Fruit fly (Drosophila melanogaster) whole organism, adult: ENCODE measurements around the gene E5.

Source experiments
- CG11617 ChIP-seq: fragments of 200-800 bp; sonication (Bioruptor generic); optimal IDR thresholded peaks from 2 replicates; lab custom pipeline; 2017; ENCODE audit warnings: mild to moderate bottlenecking, missing biosample characterization, missing genetic modification reagents, missing genetic modification characterization
- CG12768 ChIP-seq: fragments of 200-800 bp; sonication (Bioruptor generic); optimal IDR thresholded peaks from 2 replicates; lab custom pipeline; 2017; ENCODE audit warnings: missing biosample characterization, missing genetic modification characterization, mild to moderate bottlenecking, moderate library complexity, missing genetic modification reagents
- CG14711 ChIP-seq: fragments of 200-800 bp; sonication (Bioruptor generic); optimal IDR thresholded peaks from 2 replicates; lab custom pipeline; 2018; ENCODE audit warnings: missing biosample characterization, mild to moderate bottlenecking, missing genetic modification characterization, moderate library complexity
- CG1620 ChIP-seq: fragments of 200-800 bp; sonication (Bioruptor generic); optimal IDR thresholded peaks from 2 replicates; lab custom pipeline; 2016; ENCODE audit warnings: missing biosample characterization, missing genetic modification characterization
- CG33017 ChIP-seq: fragments of 200-800 bp; sonication (Bioruptor generic); optimal IDR thresholded peaks from 2 replicates; lab custom pipeline; 2018; ENCODE audit warnings: missing biosample characterization, mild to moderate bottlenecking, missing genetic modification characterization, moderate library complexity
- CG5204 ChIP-seq: fragments of 200-800 bp; sonication (Bioruptor generic); optimal IDR thresholded peaks from 2 replicates; lab custom pipeline; 2016; ENCODE audit warnings: missing biosample characterization, missing genetic modification characterization
- CG7045 ChIP-seq: fragments of 200-800 bp; sonication (Bioruptor generic); optimal IDR thresholded peaks from 2 replicates; lab custom pipeline; 2017; ENCODE audit warnings: missing biosample characterization, mild to moderate bottlenecking, missing genetic modification characterization
- CG7101 ChIP-seq: fragments of 200-800 bp; sonication (Bioruptor generic); optimal IDR thresholded peaks from 2 replicates; lab custom pipeline; 2018; ENCODE audit warnings: missing biosample characterization, mild to moderate bottlenecking, missing genetic modification characterization, moderate library complexity
- Clk ChIP-seq: fragments of 200-800 bp; sonication (Bioruptor generic); optimal IDR thresholded peaks from 2 replicates; lab custom pipeline; 2017; ENCODE audit warnings: missing biosample characterization, missing genetic modification characterization
- Crg-1 ChIP-seq: fragments of 200-800 bp; sonication (Bioruptor generic); optimal IDR thresholded peaks from 2 replicates; lab custom pipeline; 2016; ENCODE audit warnings: missing biosample characterization, missing genetic modification characterization
- Hr96 ChIP-seq: fragments of 200-800 bp; sonication (Bioruptor generic); optimal IDR thresholded peaks from 2 replicates; lab custom pipeline; 2016; ENCODE audit warnings: missing biosample characterization, missing genetic modification characterization
- Mnt ChIP-seq: fragments of 200-800 bp; sonication (Bioruptor generic); optimal IDR thresholded peaks from 2 replicates; lab custom pipeline; 2016; ENCODE audit warnings: missing biosample characterization, mild to moderate bottlenecking, missing genetic modification characterization
- bab1 ChIP-seq: fragments of 200-800 bp; sonication (Bioruptor generic); optimal IDR thresholded peaks from 3 replicates; lab custom pipeline; 2019; ENCODE audit warnings: missing biosample characterization, mild to moderate bottlenecking, missing genetic modification characterization, moderate library complexity
- cic ChIP-seq: fragments of 200-800 bp; sonication (Bioruptor generic); optimal IDR thresholded peaks from 2 replicates; lab custom pipeline; 2017; ENCODE audit warnings: missing biosample characterization, mild to moderate bottlenecking, missing genetic modification characterization, moderate library complexity
- cnc ChIP-seq, 2 experiments: fragments of >200 bp; optimal IDR thresholded peaks; 2 replicates each; lab custom pipeline; 2017
- kay ChIP-seq: fragments of 200-800 bp; sonication (Bioruptor generic); peaks from one replicate; lab custom pipeline; 2016; ENCODE audit warnings: missing biosample characterization, missing genetic modification characterization, borderline replicate concordance
- ovo ChIP-seq: fragments of 200-800 bp; sonication (Bioruptor generic); optimal IDR thresholded peaks from 2 replicates; lab custom pipeline; 2016; ENCODE audit warnings: missing biosample characterization, missing genetic modification characterization
- pad ChIP-seq: fragments of 200-800 bp; sonication (Bioruptor generic); optimal IDR thresholded peaks from 3 replicates; lab custom pipeline; 2017; ENCODE audit warnings: missing biosample characterization, missing genetic modification characterization, mild to moderate bottlenecking, moderate library complexity, missing genetic modification reagents
- tj ChIP-seq: fragments of 200-800 bp; sonication (Bioruptor generic); optimal IDR thresholded peaks from 3 replicates; lab custom pipeline; 2017; ENCODE audit warnings: missing biosample characterization, mild to moderate bottlenecking, missing genetic modification characterization, moderate library complexity
- toe ChIP-seq: fragments of 200-800 bp; sonication (Bioruptor generic); optimal IDR thresholded peaks from 2 replicates; lab custom pipeline; 2016; ENCODE audit warnings: missing biosample characterization, missing genetic modification characterization

Gene E5

DNA sequence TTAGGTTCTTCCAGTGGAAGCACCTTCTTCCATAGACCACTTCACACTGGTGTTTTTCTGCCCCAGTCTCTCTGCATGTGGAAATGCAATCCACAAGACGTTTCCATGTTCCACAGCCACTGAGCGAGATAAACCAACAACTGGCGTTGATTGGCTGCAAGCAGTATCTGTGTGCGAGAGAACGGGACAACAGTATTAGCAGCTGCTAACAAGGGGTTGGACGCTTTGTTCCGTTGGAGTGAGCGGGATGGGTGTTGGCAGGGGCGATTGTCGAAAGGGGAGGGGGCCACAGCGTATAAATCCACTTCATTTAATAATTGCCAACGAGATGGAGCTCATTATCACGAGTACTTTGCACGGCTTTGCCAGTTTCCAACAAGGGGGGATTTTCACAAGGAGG lies 2.4 kb upstream of the E5 start:
- no peak for TF ChIP-seq bab1
- peak; percentile 97 for TF ChIP-seq pad (GFP tag; lab: Kevin White, UChicago)

DNA sequence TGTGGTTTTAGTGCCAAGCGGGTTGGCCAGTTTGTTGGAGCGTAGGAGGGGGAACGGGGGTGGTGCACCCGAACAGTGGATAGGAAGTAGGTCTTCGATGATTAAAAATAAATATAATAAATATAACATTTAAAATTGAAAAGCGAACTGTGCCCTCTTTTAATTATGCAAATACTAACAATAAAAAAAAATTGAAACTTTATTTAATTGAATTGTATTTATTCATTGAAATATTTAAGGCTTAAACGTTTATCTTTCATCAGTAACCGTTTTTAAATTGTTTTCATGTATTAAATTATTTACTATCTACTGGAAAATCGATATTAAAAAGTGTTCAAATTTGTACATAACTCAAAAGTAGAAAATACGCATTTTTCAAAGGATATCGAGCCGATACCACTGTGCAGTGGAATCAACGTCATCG lies 734 bp upstream of the E5 start:
- no peak for TF ChIP-seq CG5204
- TF ChIP-seq CG14711 (tag; lab: Kevin White, UChicago), result no peak
- no peak for TF ChIP-seq Clk
- TF ChIP-seq CG12768 (GFP tag; lab: Kevin White, UChicago), result no peak
- no peak for TF ChIP-seq kay (GFP tag; lab: Kevin White, UChicago)
- no peak for TF ChIP-seq CG33017 (tag; lab: Kevin White, UChicago)
- no peak for TF ChIP-seq CG1620 (GFP tag; lab: Kevin White, UChicago)
- no peak for TF ChIP-seq ovo
- no peak for TF ChIP-seq CG7045 (GFP tag; lab: Kevin White, UChicago)
- TF ChIP-seq CG11617, result no peak
- no peak for TF ChIP-seq Mnt (GFP tag; lab: Kevin White, UChicago)
- no peak for TF ChIP-seq tj (GFP tag; lab: Kevin White, UChicago)
- no peak for TF ChIP-seq pad (GFP tag; lab: Kevin White, UChicago)
- TF ChIP-seq Hr96 (GFP tag; lab: Kevin White, UChicago), result no peak
- TF ChIP-seq cnc (optimal IDR thresholded peaks at IDR 0.05; lab: Kevin White, UChicago), result no peak
- TF ChIP-seq CG7101 (tag; lab: Kevin White, UChicago), result no peak
- no peak for TF ChIP-seq Crg-1 (GFP tag; lab: Kevin White, UChicago)

DNA sequence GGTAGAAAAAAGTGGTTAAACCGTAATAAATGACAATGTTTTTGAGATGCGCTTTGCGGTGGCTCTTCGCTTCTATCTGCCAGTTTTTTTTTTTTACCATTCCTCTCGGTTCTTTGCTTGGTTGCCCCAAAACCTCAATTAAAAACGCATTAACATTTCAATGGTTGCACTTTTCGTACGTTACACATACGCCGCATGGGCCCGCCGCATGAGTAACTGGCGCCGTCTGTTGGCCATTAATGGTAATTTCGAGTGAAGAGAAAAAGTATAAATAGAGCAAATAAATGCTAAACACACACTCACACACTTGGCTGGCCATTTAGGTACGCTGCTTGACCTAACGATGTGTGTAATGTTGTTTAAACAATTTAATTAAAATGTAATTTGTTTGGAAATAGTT lies 2.6 kb downstream of the E5 start:
- TF ChIP-seq cic (GFP tag; lab: Kevin White, UChicago) (no peak), cnc (optimal IDR thresholded peaks at IDR 0.05; lab: Kevin White, UChicago) (no peak), Clk (no peak), bab1 (no peak), CG7045 (GFP tag; lab: Kevin White, UChicago) (no peak), Mnt (GFP tag; lab: Kevin White, UChicago) (no peak), CG5204 (no peak), CG14711 (tag; lab: Kevin White, UChicago) (no peak), Crg-1 (GFP tag; lab: Kevin White, UChicago) (no peak), CG1620 (GFP tag; lab: Kevin White, UChicago) (no peak), Hr96 (GFP tag; lab: Kevin White, UChicago) (no peak), CG12768 (GFP tag; lab: Kevin White, UChicago) (no peak), ovo (no peak), kay (GFP tag; lab: Kevin White, UChicago) (no peak), tj (GFP tag; lab: Kevin White, UChicago) (no peak), CG11617 (no peak), CG7101 (tag; lab: Kevin White, UChicago) (no peak), toe (no peak), CG33017 (tag; lab: Kevin White, UChicago) (no peak), pad (GFP tag; lab: Kevin White, UChicago) (no peak)

DNA sequence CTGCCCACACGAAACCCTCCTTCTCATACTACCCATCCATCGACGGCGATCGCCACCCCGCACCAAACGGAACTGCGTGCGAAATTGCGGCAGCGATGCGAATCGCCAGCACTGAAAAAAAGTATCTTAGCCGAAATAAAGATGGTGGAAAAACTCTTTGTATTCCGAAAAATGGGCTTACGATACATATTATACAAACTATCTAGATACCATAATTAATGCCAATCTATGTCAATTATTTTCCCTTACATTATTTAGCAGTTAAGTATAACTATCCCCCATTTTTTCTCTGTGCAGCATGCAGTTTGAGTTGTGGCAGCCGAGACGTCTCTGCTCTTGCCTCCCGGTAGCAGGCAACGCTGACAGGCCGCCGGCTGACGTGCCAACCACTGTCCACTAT lies 12.9 kb downstream of the E5 start:
- no peak for TF ChIP-seq tj (GFP tag; lab: Kevin White, UChicago)
- TF ChIP-seq Clk, result no peak
- TF ChIP-seq cic (GFP tag; lab: Kevin White, UChicago), result no peak
- TF ChIP-seq Mnt (GFP tag; lab: Kevin White, UChicago), result no peak
- no peak for TF ChIP-seq toe
- no peak for TF ChIP-seq CG7101 (tag; lab: Kevin White, UChicago)
- no peak for TF ChIP-seq CG5204
- TF ChIP-seq Hr96 (GFP tag; lab: Kevin White, UChicago), result no peak
- no peak for TF ChIP-seq bab1
- no peak for TF ChIP-seq CG33017 (tag; lab: Kevin White, UChicago)
- no peak for TF ChIP-seq CG1620 (GFP tag; lab: Kevin White, UChicago)
- no peak for TF ChIP-seq CG7045 (GFP tag; lab: Kevin White, UChicago)
- TF ChIP-seq CG11617, result no peak
- no peak for TF ChIP-seq Crg-1 (GFP tag; lab: Kevin White, UChicago)

DNA sequence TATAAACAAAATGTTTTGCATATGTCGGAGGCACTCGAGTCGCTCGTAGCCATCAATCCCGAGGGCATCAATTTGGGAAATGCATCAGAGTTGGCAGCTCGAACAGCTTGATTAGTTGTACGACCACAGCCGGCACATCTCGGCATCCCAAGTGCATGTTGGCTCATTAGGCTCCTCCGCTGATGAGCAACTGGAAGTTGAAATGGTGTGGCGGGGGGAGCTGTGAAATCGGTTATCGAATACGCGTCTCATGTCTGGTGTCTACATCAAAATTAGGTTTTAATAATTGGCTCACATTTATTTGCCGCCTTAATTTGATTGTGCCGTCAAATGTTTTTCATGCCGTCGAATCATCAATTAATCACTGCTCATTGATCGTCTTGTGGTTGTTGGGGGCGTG lies 15.5 kb downstream of the E5 start:
- TF ChIP-seq bab1, result no peak
- TF ChIP-seq Crg-1 (GFP tag; lab: Kevin White, UChicago), result no peak
- TF ChIP-seq Hr96 (GFP tag; lab: Kevin White, UChicago), result no peak
- TF ChIP-seq cic (GFP tag; lab: Kevin White, UChicago), result no peak
- no peak for TF ChIP-seq Mnt (GFP tag; lab: Kevin White, UChicago)
- no peak for TF ChIP-seq ovo
- TF ChIP-seq CG7045 (GFP tag; lab: Kevin White, UChicago), result no peak
- no peak for TF ChIP-seq kay (GFP tag; lab: Kevin White, UChicago)
- TF ChIP-seq CG33017 (tag; lab: Kevin White, UChicago), result no peak

DNA sequence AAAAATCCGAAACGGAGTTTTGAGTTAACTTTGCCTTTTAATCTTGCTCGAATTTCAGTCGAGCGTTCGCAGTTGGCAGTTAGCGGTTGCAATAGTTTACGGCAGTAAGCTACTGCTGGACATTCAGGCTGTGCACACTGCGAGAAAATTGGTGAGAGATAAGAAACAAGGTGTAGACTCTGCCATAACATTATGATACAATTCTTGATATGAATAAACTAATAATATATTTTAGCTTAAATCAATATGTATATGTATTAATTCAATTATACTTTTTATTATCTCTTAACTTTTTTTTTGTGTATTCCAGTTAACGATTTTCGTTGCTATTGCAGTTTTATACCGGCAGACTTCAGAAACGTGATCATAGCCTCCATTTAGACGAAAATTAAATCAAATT lies 17.4 kb downstream of the E5 start:
- TF ChIP-seq cic (GFP tag; lab: Kevin White, UChicago) (no peak), cnc (optimal IDR thresholded peaks at IDR 0.05; lab: Kevin White, UChicago) (no peak), ovo (no peak), Crg-1 (GFP tag; lab: Kevin White, UChicago) (no peak), CG33017 (tag; lab: Kevin White, UChicago) (no peak), Mnt (GFP tag; lab: Kevin White, UChicago) (no peak), CG11617 (no peak)

DNA sequence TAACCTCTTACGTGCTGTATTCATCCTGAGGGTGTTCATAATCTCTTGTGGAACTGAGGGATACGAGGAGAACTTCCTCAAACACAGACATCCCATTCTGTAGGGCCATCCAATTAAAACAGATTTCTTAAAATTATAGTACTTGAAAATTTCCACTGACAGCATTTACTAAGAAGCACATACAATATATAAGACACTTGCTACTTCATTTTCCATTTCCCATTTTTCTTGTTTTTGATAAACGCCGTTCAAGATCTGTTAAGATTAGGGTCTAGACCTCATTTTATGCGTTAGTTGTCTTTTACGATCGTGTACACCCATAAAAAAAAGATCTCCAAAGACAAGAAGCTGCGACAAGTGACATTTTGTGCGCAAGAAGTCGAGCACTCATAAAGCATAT lies 19.4 kb downstream of the E5 start, which contains the start of gene CG14362:
CG14362 (minus strand) TSS at position 101 of the 400 bp plus-strand sequence.
- TF ChIP-seq pad (GFP tag; lab: Kevin White, UChicago) (no peak), cic (GFP tag; lab: Kevin White, UChicago) (no peak), CG14711 (tag; lab: Kevin White, UChicago) (no peak), CG11617 (no peak), Mnt (GFP tag; lab: Kevin White, UChicago) (no peak), ovo (no peak), CG7101 (tag; lab: Kevin White, UChicago) (no peak), toe (no peak), bab1 (no peak), Clk (no peak), CG12768 (GFP tag; lab: Kevin White, UChicago) (no peak)
